Worm (Caenorhabditis elegans) whole organism, early embryonic: ENCODE results near the gene hpo-29.

ENCODE experiments used
- aly-1 ChIP-seq: sonication (generic microtip); optimal IDR thresholded peaks from 2 replicates; lab custom pipeline; 2016; ENCODE audit warnings: missing genetic modification characterization, missing compliant biosample characterization
- ceh-36 ChIP-seq: sonication (generic microtip); optimal IDR thresholded peaks from 2 replicates; lab custom pipeline; 2016; ENCODE audit warnings: missing genetic modification characterization, inconsistent platforms, missing compliant biosample characterization
- hnd-1 ChIP-seq: sonication (generic microtip); optimal IDR thresholded peaks from 2 replicates; lab custom pipeline; 2016; ENCODE audit warnings: missing genetic modification characterization, missing compliant biosample characterization
- sea-1 ChIP-seq: fragments of 200-800 bp; sonication (Bioruptor generic); conservative IDR thresholded peaks from 2 replicates; pipeline ENCODE4 v1.3.6; 2022; ENCODE audit warnings: missing genetic modification characterization, missing compliant biosample characterization

ce11 chrIII:222508-222907 is 13.1 kb upstream of the hpo-29 start:
- TF ChIP-seq aly-1 (tag; lab: Kevin White, UChicago) = no peak
- TF ChIP-seq hnd-1 = no peak
- TF ChIP-seq ceh-36 (tag; lab: Kevin White, UChicago) = no peak
- TF ChIP-seq sea-1 (GFP tag; lab: Robert Waterston, UW) = no peak
